Fruit fly (Drosophila melanogaster): ENCODE results near the gene CG13843.

The CG13843 gene

dm6 chr3R:22609185-22609584 lies at the start of gene CG13843:
CG13843 (plus strand) TSS chr3R:22609485.
- no peak for TF ChIP-seq CG17801 (GFP tag; optimal IDR thresholded peaks at IDR 0.05; ENCODE audit: partially characterized antibody)

dm6 chr3R:22560224-22560623 lies 49.1 kb upstream of the CG13843 start:
- no peak for TF ChIP-seq CG17801 (GFP tag; optimal IDR thresholded peaks at IDR 0.05; ENCODE audit: partially characterized antibody)

dm6 chr3R:22562502-22562901 lies 46.8 kb upstream of the CG13843 start, which contains the start of gene sit:
sit (minus strand) TSS chr3R:22562572.
- no peak for TF ChIP-seq CG17801 (GFP tag; optimal IDR thresholded peaks at IDR 0.05; ENCODE audit: partially characterized antibody)

dm6 chr3R:22564076-22564475 lies 45.2 kb upstream of the CG13843 start:
- no peak for TF ChIP-seq CG17801 (GFP tag; optimal IDR thresholded peaks at IDR 0.05; ENCODE audit: partially characterized antibody)

dm6 chr3R:22564707-22565106 lies 44.6 kb upstream of the CG13843 start:
- no peak for TF ChIP-seq CG17801 (GFP tag; optimal IDR thresholded peaks at IDR 0.05; ENCODE audit: partially characterized antibody)

dm6 chr3R:22565732-22566131 lies 43.6 kb upstream of the CG13843 start:
- no peak for TF ChIP-seq CG17801 (GFP tag; optimal IDR thresholded peaks at IDR 0.05; ENCODE audit: partially characterized antibody)

- no peak for TF ChIP-seq CG17801 (GFP tag; optimal IDR thresholded peaks at IDR 0.05; ENCODE audit: partially characterized antibody)
Measured at dm6 chr3R:22568508-22568907, 40.8 kb upstream of the CG13843 start.

dm6 chr3R:22569888-22570287 lies 39.4 kb upstream of the CG13843 start, which contains the start of gene CG33110:
CG33110 (plus strand) TSS chr3R:22570188.
- TF ChIP-seq CG17801 (GFP tag; optimal IDR thresholded peaks at IDR 0.05; ENCODE audit: partially characterized antibody), result no peak

- no peak for TF ChIP-seq CG17801 (GFP tag; optimal IDR thresholded peaks at IDR 0.05; ENCODE audit: partially characterized antibody)
Measured at dm6 chr3R:22573590-22573989, 35.7 kb upstream of the CG13843 start.

- TF ChIP-seq CG17801 (GFP tag; optimal IDR thresholded peaks at IDR 0.05; ENCODE audit: partially characterized antibody), result no peak
Measured at dm6 chr3R:22576096-22576697, 33.1 kb upstream of the CG13843 start.

- TF ChIP-seq CG17801 (GFP tag; optimal IDR thresholded peaks at IDR 0.05; ENCODE audit: partially characterized antibody), result no peak
Measured at dm6 chr3R:22576979-22577378, 32.3 kb upstream of the CG13843 start.

- peak; percentile 6 for TF ChIP-seq CG17801 (GFP tag; optimal IDR thresholded peaks at IDR 0.05; ENCODE audit: partially characterized antibody)
Measured at dm6 chr3R:22580546-22580945, 28.7 kb upstream of the CG13843 start, which contains the start of gene CSN6. CSN6 (plus strand) TSS chr3R:22580773.

- TF ChIP-seq CG17801 (GFP tag; optimal IDR thresholded peaks at IDR 0.05; ENCODE audit: partially characterized antibody), result no peak
Measured at dm6 chr3R:22582981-22583380, 26.3 kb upstream of the CG13843 start, which contains the start of gene Dph5. Dph5 (minus strand) TSS chr3R:22583225.

- TF ChIP-seq CG17801 (GFP tag; optimal IDR thresholded peaks at IDR 0.05; ENCODE audit: partially characterized antibody), result peak; percentile 28
Measured at dm6 chr3R:22584582-22584981, 24.7 kb upstream of the CG13843 start, which contains the start of the genes CG33107 and CG6937. CG33107 (minus strand) TSS chr3R:22584718. CG6937 (plus strand) TSS chr3R:22584773.

- no peak for TF ChIP-seq CG17801 (GFP tag; optimal IDR thresholded peaks at IDR 0.05; ENCODE audit: partially characterized antibody)
Measured at dm6 chr3R:22586525-22586924, 22.8 kb upstream of the CG13843 start, which contains the start of gene btn. btn (minus strand) TSS chr3R:22586625.

dm6 chr3R:22587419-22587963 lies 21.8 kb upstream of the CG13843 start, which contains the start of gene Efa6:
Efa6 (plus strand) TSS chr3R:22587755.
- TF ChIP-seq CG17801 (GFP tag; optimal IDR thresholded peaks at IDR 0.05; ENCODE audit: partially characterized antibody), result peak; percentile 74
